Worm (Caenorhabditis elegans) whole organism, midembryonic: ENCODE measurements around the gene K09C4.1.

Experiments used
- T22C8.4 ChIP-seq: fragments of 200-800 bp; sonication (Bioruptor generic); IDR thresholded peaks from 2 replicates; pipeline ENCODE4 v1.3.6; 2022; ENCODE audit warnings: missing genetic modification characterization, missing compliant biosample characterization
- flt-1 ChIP-seq: fragments of 200-800 bp; sonication (Bioruptor generic); IDR thresholded peaks from 2 replicates; pipeline ENCODE4 v1.3.6; 2022; ENCODE audit warnings: missing genetic modification characterization, missing compliant biosample characterization
- med-1 ChIP-seq: sonication (generic microtip); optimal IDR thresholded peaks from 2 replicates; lab custom pipeline; 2017; ENCODE audit warnings: missing genetic modification characterization, mild to moderate bottlenecking, missing compliant biosample characterization, antibody characterized with exemption, missing genetic modification reagents; ENCODE audit not compliant: insufficient read depth
- ztf-23 ChIP-seq: fragments of 200-800 bp; sonication (Bioruptor generic); IDR thresholded peaks from 2 replicates; pipeline ENCODE4 v1.3.6; 2022; ENCODE audit warnings: missing genetic modification reagents, missing genetic modification characterization, missing compliant biosample characterization

DNA sequence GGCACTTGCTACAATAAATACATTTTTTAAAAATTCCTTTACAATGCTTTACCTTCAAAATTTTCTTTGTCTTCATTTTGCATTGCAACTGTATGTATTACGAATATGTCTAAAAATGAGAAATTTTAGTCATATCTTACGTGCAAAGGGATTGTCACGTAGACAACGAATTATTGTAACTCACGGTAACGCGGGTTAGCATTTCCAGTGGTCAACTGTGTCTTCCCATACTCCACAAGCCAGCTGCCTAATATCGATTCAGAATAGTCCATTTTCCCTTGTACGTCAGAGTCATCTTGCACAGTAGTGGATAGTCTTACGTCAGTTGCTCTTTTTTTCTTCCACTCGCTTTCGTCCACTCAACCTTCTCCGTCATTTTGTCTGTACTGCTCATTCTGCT is 36.1 kb upstream of the K09C4.1 start, which contains the start of gene fbxb-71:
- no peak for TF ChIP-seq flt-1 (GFP tag; lab: Robert Waterston, UW)
- no peak for TF ChIP-seq ztf-23 (GFP tag; lab: Robert Waterston, UW)
- TF ChIP-seq med-1 (GFP tag; lab: Kevin White, UChicago) = no peak
- no peak for TF ChIP-seq T22C8.4 (GFP tag; lab: Robert Waterston, UW)
